Worm (Caenorhabditis elegans) whole organism, young adult: ENCODE data around the gene pqn-37.

Experiments
- ZK185.1 ChIP-seq: sonication (generic microtip); optimal IDR thresholded peaks from 2 replicates; lab custom pipeline; 2016; ENCODE audit warnings: mild to moderate bottlenecking, missing genetic modification characterization, missing compliant biosample characterization; ENCODE audit not compliant: poor library complexity, severe bottlenecking
- hrde-1 ChIP-seq: sonication (generic microtip); optimal IDR thresholded peaks from 2 replicates; lab custom pipeline; 2016; ENCODE audit warnings: missing genetic modification characterization, mild to moderate bottlenecking, missing compliant biosample characterization, moderate library complexity, missing genotype, missing genetic modification reagents, borderline replicate concordance
- madf-10 ChIP-seq: sonication (generic microtip); optimal IDR thresholded peaks from 2 replicates; lab custom pipeline; 2016; ENCODE audit warnings: mild to moderate bottlenecking, missing genetic modification characterization, missing compliant biosample characterization
- sptf-2 ChIP-seq: fragments of 200-800 bp; sonication (Bioruptor generic); optimal IDR thresholded peaks from 2 replicates; lab custom pipeline; 2018; ENCODE audit warnings: mild to moderate bottlenecking, missing genetic modification characterization, missing compliant biosample characterization

ce11 chrX:3197319-3197718, 53.0 kb downstream of the pqn-37 start:
- TF ChIP-seq sptf-2 (GFP tag; lab: Kevin White, UChicago) (no peak), hrde-1 (tag; lab: Kevin White, UChicago) (no peak), ZK185.1 (tag; lab: Kevin White, UChicago) (no peak), madf-10 (tag; lab: Kevin White, UChicago) (no peak)
